Worm (Caenorhabditis elegans): ENCODE data around the gene C17G1.2.

Gene C17G1.2

DNA sequence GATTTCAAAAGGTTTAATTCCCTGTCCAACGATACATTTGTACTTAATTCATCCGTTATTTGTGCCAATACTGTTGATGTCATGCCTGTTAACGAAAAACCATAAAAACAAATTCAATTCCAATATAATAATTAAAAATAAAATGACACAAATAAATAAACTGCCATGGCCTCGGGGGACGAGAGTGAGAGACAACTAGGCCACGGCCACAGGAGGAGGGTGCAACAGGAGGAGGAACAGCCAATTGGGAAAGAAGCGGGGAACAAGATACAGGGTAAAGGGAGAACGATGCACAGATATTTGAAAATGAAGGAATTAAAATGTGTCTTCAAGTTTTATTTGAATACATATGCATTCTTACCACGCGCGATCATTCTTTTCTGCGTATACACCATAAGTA, 4.0 kb upstream of the C17G1.2 start, which contains the start of gene F21G4.6:
Gene F21G4.6, minus strand, starts transcription at position 87 of the 400 bp plus-strand sequence.
- TF ChIP-seq unc-120 (tag; optimal IDR thresholded peaks at IDR 0.05; ENCODE audit: poor library complexity, severe bottlenecking): no peak
- no peak for TF ChIP-seq ces-1 (GFP tag; optimal IDR thresholded peaks at IDR 0.05)
- TF ChIP-seq mls-2 (tag; optimal IDR thresholded peaks at IDR 0.05): no peak
- TF ChIP-seq ham-2 (GFP tag; optimal IDR thresholded peaks at IDR 0.05): no peak
- TF ChIP-seq ceh-39 (tag; optimal IDR thresholded peaks at IDR 0.05): no peak
- no peak for TF ChIP-seq nhr-12 (tag; optimal IDR thresholded peaks at IDR 0.05)
- TF ChIP-seq pha-4 (tag; optimal IDR thresholded peaks at IDR 0.05): no peak
- no peak for TF ChIP-seq M03D4.4 (tag; optimal IDR thresholded peaks at IDR 0.05)
- TF ChIP-seq lin-32 (GFP tag; optimal IDR thresholded peaks at IDR 0.05): no peak
- no peak for TF ChIP-seq cnd-1 (tag; optimal IDR thresholded peaks at IDR 0.05)
- no peak for TF ChIP-seq bed-3 (GFP tag; optimal IDR thresholded peaks at IDR 0.05)
- TF ChIP-seq ztf-11 (tag; optimal IDR thresholded peaks at IDR 0.05): no peak
- no peak for TF ChIP-seq nhr-76 (tag; optimal IDR thresholded peaks at IDR 0.05)
- TF ChIP-seq blmp-1 (tag; optimal IDR thresholded peaks at IDR 0.05): no peak
- TF ChIP-seq ceh-43 (GFP tag; optimal IDR thresholded peaks at IDR 0.05): no peak
- no peak for TF ChIP-seq sem-2 (GFP tag; optimal IDR thresholded peaks at IDR 0.05)
- no peak for TF ChIP-seq flh-1 (GFP tag; optimal IDR thresholded peaks at IDR 0.05)
- no peak for TF ChIP-seq unc-62 (GFP tag; optimal IDR thresholded peaks at IDR 0.05)
- no peak for TF ChIP-seq lsy-2 (tag; optimal IDR thresholded peaks at IDR 0.05)
- no peak for TF ChIP-seq hlh-1 (tag; optimal IDR thresholded peaks at IDR 0.05)

DNA sequence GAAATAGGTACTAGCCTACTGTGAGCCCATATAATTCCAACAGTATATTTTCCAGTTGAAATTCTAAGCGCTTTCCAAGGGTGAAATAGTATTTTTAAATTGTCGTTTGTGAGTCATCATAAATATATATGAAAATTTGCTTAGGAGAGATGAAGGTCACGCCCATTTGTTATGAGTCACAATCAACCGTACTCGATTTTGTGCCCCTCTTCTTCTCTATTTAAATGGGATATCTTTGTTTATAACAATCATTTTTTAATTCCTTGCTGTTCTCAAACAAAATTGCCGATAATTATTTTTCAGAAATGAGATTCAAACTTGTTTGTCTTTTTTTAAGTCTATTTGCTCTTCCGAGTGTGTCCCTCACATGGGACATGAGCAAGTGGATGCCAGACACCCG, 2.4 kb upstream of the C17G1.2 start, which contains the start of gene folr-1:
Gene folr-1, plus strand, starts transcription at position 301 of the 400 bp plus-strand sequence.
- no peak for TF ChIP-seq ztf-11 (tag; optimal IDR thresholded peaks at IDR 0.05)
- no peak for TF ChIP-seq lin-32 (GFP tag; optimal IDR thresholded peaks at IDR 0.05)
- TF ChIP-seq mls-2 (tag; optimal IDR thresholded peaks at IDR 0.05): no peak
- TF ChIP-seq lin-13 (tag; optimal IDR thresholded peaks at IDR 0.05): no peak
- TF ChIP-seq nhr-237 (tag; optimal IDR thresholded peaks at IDR 0.05): no peak
- no peak for TF ChIP-seq ceh-43 (GFP tag; optimal IDR thresholded peaks at IDR 0.05)
- no peak for TF ChIP-seq hlh-1 (tag; optimal IDR thresholded peaks at IDR 0.05)

DNA sequence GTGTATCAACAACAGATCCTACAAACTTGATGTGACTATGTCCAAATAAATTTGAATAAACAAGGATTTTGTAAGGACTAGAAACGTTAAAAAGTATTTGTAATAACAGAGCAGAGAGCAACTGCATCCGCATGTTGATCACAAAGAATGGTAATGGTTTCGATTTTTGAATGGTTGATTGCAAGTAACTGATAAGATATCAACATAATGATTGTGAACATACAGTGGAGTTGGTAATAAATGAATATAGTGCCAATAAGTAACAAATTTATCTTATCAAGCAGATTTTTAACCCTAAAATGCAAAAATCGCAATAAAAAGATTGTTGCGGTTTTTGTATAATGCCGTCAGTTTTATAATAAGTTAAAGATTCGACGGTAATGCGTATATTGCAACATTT, 3.6 kb downstream of the C17G1.2 start, which contains the start of gene ugt-23:
Gene ugt-23, minus strand, starts transcription at position 212 of the 400 bp plus-strand sequence.
- TF ChIP-seq flh-1 (GFP tag; optimal IDR thresholded peaks at IDR 0.05) (no peak), pha-4 (tag; optimal IDR thresholded peaks at IDR 0.05) (no peak), bed-3 (GFP tag; optimal IDR thresholded peaks at IDR 0.05) (no peak), ces-1 (GFP tag; optimal IDR thresholded peaks at IDR 0.05) (no peak), drap-1 (GFP tag; optimal IDR thresholded peaks at IDR 0.05) (no peak), lsy-2 (tag; optimal IDR thresholded peaks at IDR 0.05) (no peak), cnd-1 (tag; optimal IDR thresholded peaks at IDR 0.05) (no peak)

DNA sequence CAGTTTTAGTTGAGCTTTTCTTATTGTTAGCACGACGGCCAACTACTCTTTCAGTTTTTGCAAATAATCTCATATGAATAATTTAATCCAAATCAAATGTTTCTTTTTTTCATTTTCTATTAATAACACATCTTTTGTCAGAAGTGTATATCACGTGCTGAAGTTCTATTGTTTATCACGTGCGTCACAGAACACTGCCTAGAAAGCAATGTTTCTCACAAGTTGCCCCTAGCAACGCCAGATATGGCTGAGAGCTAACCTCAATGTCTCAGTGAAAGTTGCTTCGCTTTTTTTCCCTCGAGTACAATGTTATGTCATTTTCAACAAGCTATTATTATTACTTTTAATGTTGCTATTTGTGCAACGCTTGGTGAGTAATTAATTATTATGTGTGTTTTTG, 6.6 kb downstream of the C17G1.2 start:
- TF ChIP-seq pha-4 (tag; optimal IDR thresholded peaks at IDR 0.05) (no peak), ces-1 (GFP tag; optimal IDR thresholded peaks at IDR 0.05) (no peak), nhr-76 (tag; optimal IDR thresholded peaks at IDR 0.05) (no peak), ceh-83 (GFP tag; optimal IDR thresholded peaks at IDR 0.05) (no peak), ham-2 (GFP tag; optimal IDR thresholded peaks at IDR 0.05) (no peak), unc-62 (GFP tag; optimal IDR thresholded peaks at IDR 0.05) (no peak), ztf-11 (tag; optimal IDR thresholded peaks at IDR 0.05) (no peak), mab-5 (tag; optimal IDR thresholded peaks at IDR 0.05) (no peak), ceh-43 (GFP tag; optimal IDR thresholded peaks at IDR 0.05) (no peak), lin-13 (tag; optimal IDR thresholded peaks at IDR 0.05) (no peak), flh-1 (GFP tag; optimal IDR thresholded peaks at IDR 0.05) (no peak), hlh-1 (tag; optimal IDR thresholded peaks at IDR 0.05) (no peak), blmp-1 (tag; optimal IDR thresholded peaks at IDR 0.05) (no peak), unc-39 (tag; optimal IDR thresholded peaks at IDR 0.05) (no peak), lin-32 (GFP tag; optimal IDR thresholded peaks at IDR 0.05) (no peak), bed-3 (GFP tag; optimal IDR thresholded peaks at IDR 0.05) (no peak), cnd-1 (tag; optimal IDR thresholded peaks at IDR 0.05) (no peak), lsy-2 (tag; optimal IDR thresholded peaks at IDR 0.05) (no peak)

DNA sequence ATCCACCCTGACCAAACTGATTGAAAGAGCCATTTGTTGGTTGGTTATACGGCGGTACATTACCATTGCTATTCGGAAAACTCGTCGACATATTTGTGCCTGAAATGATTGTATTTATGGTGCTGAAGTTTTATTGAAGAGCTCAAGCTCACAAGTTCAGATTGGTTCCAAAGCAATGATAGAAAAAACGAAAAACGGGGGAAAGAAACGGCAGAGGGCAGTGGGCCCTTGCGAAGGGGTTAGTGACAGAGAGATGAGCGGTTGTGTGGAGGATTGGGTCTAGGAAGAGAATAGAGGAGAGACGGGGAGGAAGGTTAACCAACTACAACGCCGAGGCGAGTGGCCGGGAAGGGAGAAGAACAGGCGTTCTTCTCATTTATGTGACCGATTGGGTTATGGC, 10.0 kb downstream of the C17G1.2 start, which contains the start of gene nra-3:
Gene nra-3, minus strand, starts transcription at position 101 of the 400 bp plus-strand sequence.
- TF ChIP-seq lin-32 (GFP tag; optimal IDR thresholded peaks at IDR 0.05) (no peak), ces-1 (GFP tag; optimal IDR thresholded peaks at IDR 0.05) (peak; percentile 17), nhr-2 (tag; optimal IDR thresholded peaks at IDR 0.05) (peak; percentile 15), lsy-2 (tag; optimal IDR thresholded peaks at IDR 0.05) (no peak), blmp-1 (tag; optimal IDR thresholded peaks at IDR 0.05) (no peak), tbx-8 (GFP tag; optimal IDR thresholded peaks at IDR 0.05) (no peak), cnd-1 (tag; optimal IDR thresholded peaks at IDR 0.05) (peak; percentile 1)
